Worm (Caenorhabditis elegans): ENCODE results near the gene idpb-2.

ce11 chrII:5042381-5042930 lies 27.0 kb downstream of the idpb-2 start:
- no peak for TF ChIP-seq ama-1 (optimal IDR thresholded peaks at IDR 0.05)
- no peak for TF ChIP-seq ama-1 (GFP tag; optimal IDR thresholded peaks at IDR 0.05)
- TF ChIP-seq chd-7 (tag; optimal IDR thresholded peaks at IDR 0.05): no peak
- TF ChIP-seq nhr-90 (tag; optimal IDR thresholded peaks at IDR 0.05): no peak
- no peak for TF ChIP-seq snpc-4 (GFP tag; optimal IDR thresholded peaks at IDR 0.05)
- TF ChIP-seq snpc-4 (tag; optimal IDR thresholded peaks at IDR 0.05): no peak
- no peak for TF ChIP-seq nfya-1 (tag; optimal IDR thresholded peaks at IDR 0.05; ENCODE audit: borderline replicate concordance, insufficient read depth)
- TF ChIP-seq him-1 (tag; optimal IDR thresholded peaks at IDR 0.05): no peak
- TF ChIP-seq pha-4 (tag; optimal IDR thresholded peaks at IDR 0.05): no peak
- TF ChIP-seq K12H6.12 (tag; optimal IDR thresholded peaks at IDR 0.05): no peak
- no peak for TF ChIP-seq hlh-12 (tag; optimal IDR thresholded peaks at IDR 0.05)
- TF ChIP-seq F39B2.1 (GFP tag; IDR thresholded peaks at IDR 0.05): no peak
- TF ChIP-seq egrh-3 (GFP tag; IDR thresholded peaks at IDR 0.05): no peak
- no peak for TF ChIP-seq gei-17 (GFP tag; optimal IDR thresholded peaks at IDR 0.05)
- no peak for TF ChIP-seq ceh-100 (GFP tag; IDR thresholded peaks at IDR 0.05)

Measured in whole organism, young adult.